Worm (Caenorhabditis elegans) whole organism, mixed stage, embryonic: ENCODE measurements around the gene F34H10.4.

Source experiments
- M03D4.4 ChIP-seq: sonication (generic microtip); optimal IDR thresholded peaks from 2 replicates; lab custom pipeline; 2017; ENCODE audit warnings: mild to moderate bottlenecking, missing genetic modification characterization, missing compliant biosample characterization
- bed-3 ChIP-seq: fragments of 200-800 bp; sonication (Bioruptor generic); optimal IDR thresholded peaks from 3 replicates; lab custom pipeline; 2018; ENCODE audit warnings: mild to moderate bottlenecking, missing genetic modification characterization, moderate library complexity, missing compliant biosample characterization
- blmp-1 ChIP-seq: fragments of 150-350 bp; optimal IDR thresholded peaks from 2 replicates; lab custom pipeline; 2014; ENCODE audit warnings: missing biosample characterization, missing genetic modification characterization
- ceh-43 ChIP-seq: fragments of 200-800 bp; sonication (Bioruptor generic); optimal IDR thresholded peaks from 2 replicates; lab custom pipeline; 2018; ENCODE audit warnings: mild to moderate bottlenecking, missing genetic modification characterization, moderate library complexity, missing compliant biosample characterization
- ces-1 ChIP-seq: fragments of 150-350 bp; optimal IDR thresholded peaks from 2 replicates; lab custom pipeline; 2014; ENCODE audit warnings: missing biosample characterization, missing genetic modification reagents, missing genetic modification characterization
- cnd-1 ChIP-seq: fragments of 200-800 bp; sonication (Bioruptor generic); optimal IDR thresholded peaks from 2 replicates; lab custom pipeline; 2018; ENCODE audit warnings: mild to moderate bottlenecking, missing genetic modification characterization, missing compliant biosample characterization
- drap-1 ChIP-seq: fragments of 200-800 bp; sonication (Bioruptor generic); optimal IDR thresholded peaks from 3 replicates; lab custom pipeline; 2018; ENCODE audit warnings: mild to moderate bottlenecking, missing genetic modification characterization, missing compliant biosample characterization
- elt-3 ChIP-seq: fragments of 150-350 bp; optimal IDR thresholded peaks from 2 replicates; lab custom pipeline; 2014; ENCODE audit warnings: missing biosample characterization, missing genetic modification characterization
- ham-2 ChIP-seq: fragments of 200-800 bp; sonication (Bioruptor generic); optimal IDR thresholded peaks from 2 replicates; lab custom pipeline; 2018; ENCODE audit warnings: mild to moderate bottlenecking, missing genetic modification characterization, missing compliant biosample characterization
- hlh-1 ChIP-seq: fragments of 150-350 bp; optimal IDR thresholded peaks from 2 replicates; lab custom pipeline; 2014; ENCODE audit warnings: missing biosample characterization, missing genetic modification reagents, missing genetic modification characterization
- lin-13 ChIP-seq: fragments of 150-350 bp; optimal IDR thresholded peaks from 2 replicates; lab custom pipeline; 2014; ENCODE audit warnings: missing biosample characterization, missing genetic modification characterization
- lin-32 ChIP-seq: fragments of 200-800 bp; sonication (Bioruptor generic); optimal IDR thresholded peaks from 2 replicates; lab custom pipeline; 2018; ENCODE audit warnings: mild to moderate bottlenecking, missing genetic modification characterization, missing compliant biosample characterization
- lsy-2 ChIP-seq: fragments of 150-350 bp; optimal IDR thresholded peaks from 2 replicates; lab custom pipeline; 2014; ENCODE audit warnings: missing biosample characterization, missing genetic modification characterization
- mab-5 ChIP-seq: fragments of 150-350 bp; optimal IDR thresholded peaks from 2 replicates; lab custom pipeline; 2014; ENCODE audit warnings: missing biosample characterization, missing genetic modification characterization
- mep-1 ChIP-seq: fragments of 150-350 bp; optimal IDR thresholded peaks from 2 replicates; lab custom pipeline; 2017; ENCODE audit warnings: missing biosample characterization, missing genetic modification reagents, missing genetic modification characterization, inconsistent platforms
- mls-2 ChIP-seq: sonication (generic microtip); optimal IDR thresholded peaks from 2 replicates; lab custom pipeline; 2016; ENCODE audit warnings: mild to moderate bottlenecking, missing genetic modification characterization, moderate library complexity, missing compliant biosample characterization
- nhr-12 ChIP-seq: fragments of 150-350 bp; optimal IDR thresholded peaks from 2 replicates; lab custom pipeline; 2014; ENCODE audit warnings: missing biosample characterization, missing genetic modification characterization
- nhr-237 ChIP-seq: fragments of 150-350 bp; optimal IDR thresholded peaks from 2 replicates; lab custom pipeline; 2014; ENCODE audit warnings: missing biosample characterization, missing genetic modification characterization
- nhr-28 ChIP-seq: fragments of 150-350 bp; optimal IDR thresholded peaks from 2 replicates; lab custom pipeline; 2014; ENCODE audit warnings: missing biosample characterization, missing genetic modification characterization
- nhr-76 ChIP-seq: sonication (generic microtip); optimal IDR thresholded peaks from 2 replicates; lab custom pipeline; 2017; ENCODE audit warnings: missing biosample characterization, missing genetic modification characterization
- pha-4 ChIP-seq: fragments of 150-350 bp; optimal IDR thresholded peaks from 2 replicates; lab custom pipeline; 2018; ENCODE audit warnings: missing biosample characterization, missing genetic modification reagents, missing genetic modification characterization
- sem-2 ChIP-seq: fragments of 200-800 bp; sonication (Bioruptor generic); optimal IDR thresholded peaks from 2 replicates; lab custom pipeline; 2018; ENCODE audit warnings: mild to moderate bottlenecking, missing genetic modification characterization, missing compliant biosample characterization
- snpc-4 ChIP-seq: fragments of 150-350 bp; optimal IDR thresholded peaks from 2 replicates; lab custom pipeline; 2014; ENCODE audit warnings: missing biosample characterization, missing genetic modification characterization
- sptf-1 ChIP-seq: sonication (generic microtip); optimal IDR thresholded peaks from 2 replicates; lab custom pipeline; 2017; ENCODE audit warnings: mild to moderate bottlenecking, missing genetic modification characterization, moderate library complexity, missing compliant biosample characterization
- tbx-8 ChIP-seq: fragments of 200-800 bp; sonication (Bioruptor generic); optimal IDR thresholded peaks from 2 replicates; lab custom pipeline; 2018; ENCODE audit warnings: mild to moderate bottlenecking, missing genetic modification characterization, moderate library complexity, missing compliant biosample characterization
- unc-120 ChIP-seq: sonication (generic microtip); optimal IDR thresholded peaks from 2 replicates; lab custom pipeline; 2017; ENCODE audit warnings: missing genetic modification characterization, missing compliant biosample characterization; ENCODE audit not compliant: poor library complexity, severe bottlenecking
- unc-39 ChIP-seq: fragments of 150-350 bp; optimal IDR thresholded peaks from 2 replicates; lab custom pipeline; 2014; ENCODE audit warnings: missing biosample characterization, missing genetic modification characterization
- unc-62 ChIP-seq: fragments of 150-350 bp; optimal IDR thresholded peaks from 2 replicates; lab custom pipeline; 2014; ENCODE audit warnings: missing biosample characterization, missing genetic modification reagents, missing genetic modification characterization
- zip-8 ChIP-seq: fragments of 150-350 bp; optimal IDR thresholded peaks from 2 replicates; lab custom pipeline; 2014; ENCODE audit warnings: missing biosample characterization, missing genetic modification characterization
- ztf-11 ChIP-seq: fragments of 150-350 bp; optimal IDR thresholded peaks from 2 replicates; lab custom pipeline; 2014; ENCODE audit warnings: missing biosample characterization, missing genetic modification characterization

F34H10.4 gene

ce11 chrX:9674799-9675198, 26.5 kb downstream of the F34H10.4 start, which contains the start of gene C43C3.4:
C43C3.4 (minus strand) TSS chrX:9674899.
- TF ChIP-seq nhr-28 (no peak), lin-32 (no peak), unc-62 (GFP tag; lab: Kevin White, UChicago) (no peak), bed-3 (no peak), nhr-76 (tag; lab: Kevin White, UChicago) (no peak), blmp-1 (tag; lab: Kevin White, UChicago) (no peak), unc-120 (tag; lab: Kevin White, UChicago) (no peak), sptf-1 (tag; lab: Kevin White, UChicago) (no peak), cnd-1 (tag; lab: Kevin White, UChicago) (no peak), pha-4 (tag; lab: Kevin White, UChicago) (no peak), ztf-11 (tag; lab: Kevin White, UChicago) (no peak), nhr-237 (no peak), hlh-1 (tag; lab: Kevin White, UChicago) (no peak)

- TF ChIP-seq nhr-12 (tag; lab: Kevin White, UChicago), result no peak
- no peak for TF ChIP-seq tbx-8 (GFP tag; lab: Kevin White, UChicago)
- no peak for TF ChIP-seq drap-1 (GFP tag; lab: Kevin White, UChicago)
- no peak for TF ChIP-seq unc-120 (tag; lab: Kevin White, UChicago)
- no peak for TF ChIP-seq zip-8 (tag; lab: Kevin White, UChicago)
- TF ChIP-seq sem-2 (GFP tag; lab: Kevin White, UChicago), result no peak
- no peak for TF ChIP-seq snpc-4 (tag; lab: Kevin White, UChicago)
- no peak for TF ChIP-seq mls-2 (tag; lab: Kevin White, UChicago)
- no peak for TF ChIP-seq unc-39
- no peak for TF ChIP-seq bed-3
- no peak for TF ChIP-seq cnd-1 (tag; lab: Kevin White, UChicago)
- no peak for TF ChIP-seq mab-5 (tag; lab: Kevin White, UChicago)
- TF ChIP-seq M03D4.4 (tag; lab: Kevin White, UChicago), result no peak
- no peak for TF ChIP-seq blmp-1 (tag; lab: Kevin White, UChicago)
- no peak for TF ChIP-seq unc-62 (GFP tag; lab: Kevin White, UChicago)
- TF ChIP-seq lin-13 (tag; lab: Kevin White, UChicago), result no peak
- TF ChIP-seq pha-4 (tag; lab: Kevin White, UChicago), result no peak
- TF ChIP-seq lsy-2 (tag; lab: Kevin White, UChicago), result no peak
- TF ChIP-seq ztf-11 (tag; lab: Kevin White, UChicago), result no peak
These were observed 27.7 kb downstream of the F34H10.4 start for ce11 chrX:9676009-9676408.

ce11 chrX:9676788-9677454, 28.6 kb downstream of the F34H10.4 start:
- TF ChIP-seq sptf-1 (tag; lab: Kevin White, UChicago) (no peak), ztf-11 (tag; lab: Kevin White, UChicago) (no peak), nhr-237 (no peak), M03D4.4 (tag; lab: Kevin White, UChicago) (no peak), elt-3 (tag; lab: Kevin White, UChicago) (no peak), snpc-4 (tag; lab: Kevin White, UChicago) (no peak)

ce11 chrX:9677927-9678326, 29.6 kb downstream of the F34H10.4 start:
- TF ChIP-seq ces-1 (GFP tag; lab: Kevin White, UChicago) (no peak), nhr-237 (no peak), ham-2 (GFP tag; lab: Kevin White, UChicago) (no peak), ztf-11 (tag; lab: Kevin White, UChicago) (no peak), M03D4.4 (tag; lab: Kevin White, UChicago) (no peak), unc-39 (no peak), ceh-43 (no peak), zip-8 (tag; lab: Kevin White, UChicago) (no peak), mep-1 (no peak), unc-120 (tag; lab: Kevin White, UChicago) (no peak), blmp-1 (tag; lab: Kevin White, UChicago) (no peak), sptf-1 (tag; lab: Kevin White, UChicago) (no peak), lin-13 (tag; lab: Kevin White, UChicago) (no peak), mls-2 (tag; lab: Kevin White, UChicago) (no peak), bed-3 (no peak), lin-32 (no peak), mab-5 (tag; lab: Kevin White, UChicago) (no peak)

ce11 chrX:9679427-9679826, 31.1 kb downstream of the F34H10.4 start:
- no peak for TF ChIP-seq unc-120 (tag; lab: Kevin White, UChicago)
- no peak for TF ChIP-seq lsy-2 (tag; lab: Kevin White, UChicago)
- TF ChIP-seq zip-8 (tag; lab: Kevin White, UChicago), result no peak
- no peak for TF ChIP-seq ztf-11 (tag; lab: Kevin White, UChicago)
